Fruit fly (Drosophila melanogaster) whole organism, prepupa: Measurements from ENCODE around the gene CG9928.
A peak's percentile ranks its signal among the peaks of the same experiment; 100 is the strongest.

Source experiments
- Blimp-1 ChIP-seq: fragments of 200-800 bp; sonication (Bioruptor generic); optimal IDR thresholded peaks from 3 replicates; lab custom pipeline; 2017; ENCODE audit warnings: missing biosample characterization, missing genetic modification characterization, mild to moderate bottlenecking, moderate library complexity, missing genetic modification reagents
- CG10631 ChIP-seq: fragments of 200-800 bp; sonication (Bioruptor generic); optimal IDR thresholded peaks from 2 replicates; lab custom pipeline; 2016; ENCODE audit warnings: missing biosample characterization, missing genetic modification characterization
- CG11294 ChIP-seq: fragments of 200-800 bp; sonication (Bioruptor generic); IDR thresholded peaks from 2 replicates; pipeline ENCODE4 v1.3.6; 2022; ENCODE audit warnings: missing biosample characterization, missing genetic modification characterization
- CG11762 ChIP-seq: fragments of 200-800 bp; sonication (Bioruptor generic); optimal IDR thresholded peaks from 3 replicates; lab custom pipeline; 2016; ENCODE audit warnings: missing biosample characterization, missing genetic modification characterization; ENCODE audit not compliant: insufficient read depth
- CG11902 ChIP-seq: fragments of 200-800 bp; sonication (Bioruptor generic); optimal IDR thresholded peaks from 3 replicates; lab custom pipeline; 2016; ENCODE audit warnings: missing biosample characterization, missing genetic modification characterization
- CG15336 ChIP-seq: fragments of 200-800 bp; sonication (Bioruptor generic); IDR thresholded peaks from 2 replicates; pipeline ENCODE4 v1.3.6; 2022; ENCODE audit warnings: missing biosample characterization, missing genetic modification characterization
- CG1621 ChIP-seq: fragments of 200-800 bp; sonication (Bioruptor generic); optimal IDR thresholded peaks from 3 replicates; lab custom pipeline; 2018; ENCODE audit warnings: missing biosample characterization, mild to moderate bottlenecking, missing genetic modification characterization
- CG3032 ChIP-seq: fragments of 200-800 bp; optimal IDR thresholded peaks from 2 replicates; lab custom pipeline; 2019; ENCODE audit warnings: missing biosample characterization, mild to moderate bottlenecking, missing genetic modification characterization, moderate library complexity
- CG31627 ChIP-seq: fragments of 200-800 bp; sonication (Bioruptor generic); optimal IDR thresholded peaks from 3 replicates; lab custom pipeline; 2016; ENCODE audit warnings: missing biosample characterization, missing genetic modification characterization
- CG32006 ChIP-seq: fragments of 200-800 bp; sonication (Bioruptor generic); optimal IDR thresholded peaks from 3 replicates; lab custom pipeline; 2017; ENCODE audit warnings: missing biosample characterization, mild to moderate bottlenecking, missing genetic modification characterization
- CG34406 ChIP-seq: fragments of 200-800 bp; sonication (Bioruptor generic); optimal IDR thresholded peaks from 3 replicates; lab custom pipeline; 2016; ENCODE audit warnings: missing biosample characterization, missing genetic modification characterization
- CG4318 ChIP-seq: fragments of 200-800 bp; sonication (Bioruptor generic); optimal IDR thresholded peaks from 3 replicates; lab custom pipeline; 2017; ENCODE audit warnings: missing biosample characterization, mild to moderate bottlenecking, missing genetic modification characterization
- CG6163 ChIP-seq: fragments of 200-800 bp; sonication (Bioruptor generic); IDR thresholded peaks from 3 replicates; pipeline ENCODE4 v1.3.6; 2022; ENCODE audit warnings: missing biosample characterization, missing genetic modification characterization
- CG6276 ChIP-seq: fragments of 200-800 bp; sonication (Bioruptor generic); optimal IDR thresholded peaks from 2 replicates; lab custom pipeline; 2017; ENCODE audit warnings: missing biosample characterization, mild to moderate bottlenecking, missing genetic modification characterization
- CG6808 ChIP-seq: fragments of 200-800 bp; sonication (Bioruptor generic); optimal IDR thresholded peaks from 3 replicates; lab custom pipeline; 2017; ENCODE audit warnings: missing biosample characterization, missing genetic modification characterization, mild to moderate bottlenecking, moderate library complexity, missing genetic modification reagents
- CG7368 ChIP-seq: fragments of 200-800 bp; sonication (Bioruptor generic); optimal IDR thresholded peaks from 3 replicates; lab custom pipeline; 2016; ENCODE audit warnings: missing biosample characterization, missing genetic modification characterization
- CG8119 ChIP-seq: fragments of 200-800 bp; sonication (Bioruptor generic); IDR thresholded peaks from 3 replicates; pipeline ENCODE4 v1.3.6; 2022; ENCODE audit warnings: missing biosample characterization, missing genetic modification characterization
- Eip78C ChIP-seq: fragments of 200-800 bp; sonication (Bioruptor generic); peaks from one replicate; lab custom pipeline; 2016; ENCODE audit warnings: missing biosample characterization, missing genetic modification characterization
- Eip93F ChIP-seq: fragments of 200-800 bp; sonication (Bioruptor generic); optimal IDR thresholded peaks from 2 replicates; lab custom pipeline; 2016; ENCODE audit warnings: missing biosample characterization, mild to moderate bottlenecking, missing genetic modification characterization
- Ets96B ChIP-seq: fragments of 200-800 bp; optimal IDR thresholded peaks from 2 replicates; lab custom pipeline; 2019; ENCODE audit warnings: missing biosample characterization, mild to moderate bottlenecking, missing genetic modification characterization, moderate library complexity
- Hr38 ChIP-seq: sonication (Bioruptor generic); optimal IDR thresholded peaks from 2 replicates; lab custom pipeline; 2016; ENCODE audit warnings: missing biosample characterization, missing genetic modification characterization
- Hr4 ChIP-seq: fragments of 200-800 bp; sonication (Bioruptor generic); optimal IDR thresholded peaks from 3 replicates; lab custom pipeline; 2016; ENCODE audit warnings: missing biosample characterization, missing genetic modification characterization
- Lpt ChIP-seq: fragments of 200-800 bp; sonication (Bioruptor generic); optimal IDR thresholded peaks from 3 replicates; lab custom pipeline; 2016; ENCODE audit warnings: missing biosample characterization, missing genetic modification characterization
- OdsH ChIP-seq: fragments of 200-800 bp; sonication (Bioruptor generic); optimal IDR thresholded peaks from 3 replicates; lab custom pipeline; 2016; ENCODE audit warnings: missing biosample characterization, missing genetic modification characterization
- Smox ChIP-seq: fragments of 200-800 bp; sonication (Bioruptor generic); optimal IDR thresholded peaks from 3 replicates; lab custom pipeline; 2016; ENCODE audit warnings: missing biosample characterization, missing genetic modification characterization
- Sox102F ChIP-seq: fragments of 200-800 bp; sonication (Bioruptor generic); optimal IDR thresholded peaks from 2 replicates; lab custom pipeline; 2016; ENCODE audit warnings: missing biosample characterization, mild to moderate bottlenecking, missing genetic modification characterization
- Sox15 ChIP-seq: fragments of 200-800 bp; sonication (Bioruptor generic); optimal IDR thresholded peaks from 3 replicates; lab custom pipeline; 2016; ENCODE audit warnings: missing biosample characterization, missing genetic modification characterization
- achi ChIP-seq: fragments of 200-800 bp; sonication (Bioruptor generic); optimal IDR thresholded peaks from 3 replicates; lab custom pipeline; 2016; ENCODE audit warnings: missing biosample characterization, missing genetic modification characterization
- cyc ChIP-seq: fragments of 200-800 bp; sonication (Bioruptor generic); optimal IDR thresholded peaks from 3 replicates; lab custom pipeline; 2016; ENCODE audit warnings: missing biosample characterization, missing genetic modification characterization
- dac ChIP-seq: fragments of 200-800 bp; sonication (Bioruptor generic); optimal IDR thresholded peaks from 2 replicates; lab custom pipeline; 2017; ENCODE audit warnings: missing biosample characterization, mild to moderate bottlenecking, missing genetic modification characterization
- dsx ChIP-seq: fragments of 200-800 bp; optimal IDR thresholded peaks from 3 replicates; lab custom pipeline; 2019; ENCODE audit warnings: missing biosample characterization, mild to moderate bottlenecking, missing genetic modification characterization, moderate library complexity; ENCODE audit not compliant: poor library complexity, severe bottlenecking
- eg ChIP-seq: fragments of 200-800 bp; sonication (Bioruptor generic); IDR thresholded peaks from 3 replicates; pipeline ENCODE4 v1.3.6; 2022; ENCODE audit warnings: missing biosample characterization, missing genetic modification characterization
- fd85E ChIP-seq: fragments of 200-800 bp; sonication (Bioruptor generic); optimal IDR thresholded peaks from 3 replicates; lab custom pipeline; 2016; ENCODE audit warnings: missing biosample characterization, missing genetic modification characterization
- fkh ChIP-seq: fragments of 200-800 bp; sonication (Bioruptor generic); optimal IDR thresholded peaks from 3 replicates; lab custom pipeline; 2017; ENCODE audit warnings: missing biosample characterization, mild to moderate bottlenecking, missing genetic modification characterization, moderate library complexity
- lz ChIP-seq: fragments of 200-800 bp; sonication (Bioruptor generic); optimal IDR thresholded peaks from 3 replicates; lab custom pipeline; 2016; ENCODE audit warnings: missing biosample characterization, missing genetic modification characterization
- net ChIP-seq: fragments of 200-800 bp; sonication (Bioruptor generic); optimal IDR thresholded peaks from 3 replicates; lab custom pipeline; 2016; ENCODE audit warnings: missing biosample characterization, missing genetic modification characterization
- pdm3 ChIP-seq: fragments of 200-800 bp; sonication (Bioruptor generic); optimal IDR thresholded peaks from 3 replicates; lab custom pipeline; 2016; ENCODE audit warnings: missing biosample characterization, missing genetic modification characterization
- salr ChIP-seq, 2 experiments: fragments of 200-800 bp; sonication (Bioruptor generic); optimal IDR thresholded peaks; 3 replicates each; lab custom pipeline; 2016 to 2018; ENCODE audit warnings: missing biosample characterization in 2 of 2, missing genetic modification characterization in 2 of 2, mild to moderate bottlenecking in 1 of 2
- spab ChIP-seq: fragments of 200-800 bp; sonication (Bioruptor generic); optimal IDR thresholded peaks from 2 replicates; lab custom pipeline; 2017; ENCODE audit warnings: missing biosample characterization, mild to moderate bottlenecking, missing genetic modification characterization, missing genetic modification reagents
- svp ChIP-seq: fragments of 200-800 bp; sonication (Bioruptor generic); peaks from one replicate; lab custom pipeline; 2016; ENCODE audit warnings: missing biosample characterization, missing genetic modification characterization
- vri ChIP-seq: fragments of 200-800 bp; sonication (Bioruptor generic); optimal IDR thresholded peaks from 3 replicates; lab custom pipeline; 2016; ENCODE audit warnings: missing biosample characterization, mild to moderate bottlenecking, missing genetic modification characterization

CG9928 gene

DNA sequence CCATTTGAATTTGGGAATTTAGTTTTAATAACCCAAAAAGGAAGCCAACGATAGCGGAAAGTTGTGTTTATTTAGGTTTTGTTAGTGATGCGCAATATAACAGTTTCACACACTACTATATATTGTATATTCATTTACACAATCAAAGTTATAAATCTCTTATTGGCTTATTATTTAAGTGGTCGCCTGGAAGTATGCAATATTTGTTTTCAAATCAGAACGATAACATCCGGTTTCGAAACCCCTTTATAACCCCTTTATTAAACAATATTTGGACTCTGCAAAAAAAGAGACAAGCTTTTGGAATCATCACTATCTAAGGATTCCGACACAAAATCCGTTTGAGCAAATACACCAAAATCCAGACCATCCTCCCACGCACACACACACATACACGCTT, 15.2 kb upstream of the CG9928 start (continued):
- no peak for TF ChIP-seq Eip93F (GFP tag; lab: Kevin White, UChicago)
- TF ChIP-seq CG6276 (GFP tag; lab: Kevin White, UChicago), result no peak
- TF ChIP-seq fd85E (GFP tag; lab: Kevin White, UChicago), result no peak
- TF ChIP-seq CG6163 (GFP tag; lab: Robert Waterston, UW), result no peak
- TF ChIP-seq net (GFP tag; lab: Kevin White, UChicago), result peak; percentile 6
- no peak for TF ChIP-seq dsx (GFP tag; lab: Kevin White, UChicago)
- TF ChIP-seq CG7368 (GFP tag; lab: Kevin White, UChicago), result no peak
- TF ChIP-seq Hr4 (GFP tag; lab: Kevin White, UChicago), result no peak
- TF ChIP-seq CG1621, result no peak
- TF ChIP-seq pdm3 (GFP tag; lab: Kevin White, UChicago), result no peak
- TF ChIP-seq CG11902, result no peak
- TF ChIP-seq achi (GFP tag; lab: Kevin White, UChicago), result no peak
- TF ChIP-seq cyc (GFP tag; lab: Kevin White, UChicago), result no peak
- no peak for TF ChIP-seq Sox102F (GFP tag; lab: Kevin White, UChicago)
- TF ChIP-seq spab (GFP tag; lab: Kevin White, UChicago), result no peak
- no peak for TF ChIP-seq CG32006 (GFP tag; lab: Kevin White, UChicago)
- TF ChIP-seq Blimp-1, result no peak
- TF ChIP-seq vri, result no peak
- no peak for TF ChIP-seq Lpt (GFP tag; lab: Kevin White, UChicago)
- TF ChIP-seq CG6808 (GFP tag; lab: Kevin White, UChicago), result peak; percentile 15
- no peak for TF ChIP-seq Hr38 (GFP tag; lab: Kevin White, UChicago)
- TF ChIP-seq CG34406 (GFP tag; lab: Kevin White, UChicago), result peak; percentile 16
- TF ChIP-seq svp (GFP tag; lab: Kevin White, UChicago), result no peak
- TF ChIP-seq CG4318, result no peak
- TF ChIP-seq Smox (GFP tag; lab: Kevin White, UChicago), result no peak
- no peak for TF ChIP-seq fkh (GFP tag; lab: Kevin White, UChicago)
- no peak for TF ChIP-seq CG15336 (GFP tag; lab: Robert Waterston, UW)
- no peak for TF ChIP-seq CG11294 (GFP tag; lab: Robert Waterston, UW)
- TF ChIP-seq, all 60 proteins: peak for 15

DNA sequence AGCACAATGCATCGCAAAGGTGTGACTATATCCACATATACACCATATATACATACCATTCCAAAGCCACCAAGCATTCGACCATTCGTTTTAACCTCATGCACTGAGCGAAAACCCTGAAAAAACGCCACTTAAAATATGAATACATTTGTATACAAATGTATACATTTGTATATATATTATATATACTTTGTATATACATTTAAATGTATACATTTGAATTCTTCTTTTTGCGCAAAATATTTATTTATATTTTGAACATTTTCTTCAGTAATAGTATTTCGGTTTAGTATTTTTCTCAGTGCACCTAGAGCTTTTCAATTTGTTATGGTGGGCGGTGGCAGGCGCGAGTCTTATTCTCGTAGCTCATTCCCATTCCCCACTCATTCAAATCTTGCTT, 13.6 kb upstream of the CG9928 start:
- TF ChIP-seq salr (GFP tag; optimal IDR thresholded peaks at IDR 0.05; lab: Kevin White, UChicago) (no peak), CG11294 (GFP tag; lab: Robert Waterston, UW) (peak; percentile 21; the same call in 1 of the 2 replicates), svp (GFP tag; lab: Kevin White, UChicago) (peak; percentile 66), CG1621 (no peak), eg (GFP tag; lab: Robert Waterston, UW) (no peak), dac (GFP tag; lab: Kevin White, UChicago) (no peak), CG11762 (GFP tag; lab: Kevin White, UChicago) (no peak), CG3032 (tag; lab: Kevin White, UChicago) (no peak), Eip78C (GFP tag; lab: Kevin White, UChicago) (peak; percentile 49), CG6163 (GFP tag; lab: Robert Waterston, UW) (0 out of 3 replicates have a peak, but pooled peaks have one; percentile 32), pdm3 (GFP tag; lab: Kevin White, UChicago) (no peak), CG11902 (no peak), lz (GFP tag; lab: Kevin White, UChicago) (no peak), CG31627 (GFP tag; lab: Kevin White, UChicago) (no peak), OdsH (peak; percentile 18), Sox15 (no peak), Ets96B (peak; percentile 27), achi (GFP tag; lab: Kevin White, UChicago) (peak; percentile 21), CG8119 (GFP tag; lab: Robert Waterston, UW) (peak; percentile 35; the same call in 1 of the 3 replicates), Hr4 (GFP tag; lab: Kevin White, UChicago) (no peak), Smox (GFP tag; lab: Kevin White, UChicago) (no peak), cyc (GFP tag; lab: Kevin White, UChicago) (no peak), CG10631 (GFP tag; lab: Kevin White, UChicago) (peak; percentile 12)
